Fruit fly (Drosophila melanogaster) S2 (cell line): Measurements from ENCODE around the gene CG1532.
A peak's percentile ranks its signal among the peaks of the same experiment; 100 is the strongest.

ENCODE experiments used
- CG8478 ChIP-seq: fragments of >200 bp; optimal IDR thresholded peaks from 2 replicates; lab custom pipeline; 2018
- CTCF ChIP-seq, 2 experiments: fragments of >200 bp; optimal IDR thresholded peaks; 2 replicates each; lab custom pipeline; 2018

The CG1532 gene

dm6 chrX:21027929-21028575, at the start of gene CG1532:
Gene CG1532, minus strand, starts transcription at chrX:21028361.
- TF ChIP-seq CTCF (optimal IDR thresholded peaks at IDR 0.05; lab: Kevin White, UChicago) = no peak
- TF ChIP-seq CG8478 (lab: Kevin White, UChicago) = no peak

dm6 chrX:21074329-21074708, 46.2 kb upstream of the CG1532 start:
- no peak for TF ChIP-seq CTCF (optimal IDR thresholded peaks at IDR 0.05; lab: Kevin White, UChicago)
- TF ChIP-seq CG8478 (lab: Kevin White, UChicago) = no peak

dm6 chrX:21073641-21074328, 45.6 kb upstream of the CG1532 start:
- no peak for TF ChIP-seq CTCF (optimal IDR thresholded peaks at IDR 0.05; lab: Kevin White, UChicago)
- no peak for TF ChIP-seq CG8478 (lab: Kevin White, UChicago)

- TF ChIP-seq CG8478 (lab: Kevin White, UChicago) = no peak
- TF ChIP-seq CTCF (optimal IDR thresholded peaks at IDR 0.05; lab: Kevin White, UChicago) = no peak
These were observed 44.8 kb upstream of the CG1532 start for dm6 chrX:21072953-21073352.

dm6 chrX:21071693-21072357, 43.7 kb upstream of the CG1532 start:
- TF ChIP-seq CTCF (optimal IDR thresholded peaks at IDR 0.05; lab: Kevin White, UChicago) (no peak), CG8478 (lab: Kevin White, UChicago) (no peak)

dm6 chrX:21067908-21068307, 39.7 kb upstream of the CG1532 start:
- no peak for TF ChIP-seq CG8478 (lab: Kevin White, UChicago)
- TF ChIP-seq CTCF (optimal IDR thresholded peaks at IDR 0.05; lab: Kevin White, UChicago) = no peak

dm6 chrX:21067474-21067873, 39.3 kb upstream of the CG1532 start, which contains the start of gene CG32512:
Gene CG32512, minus strand, starts transcription at chrX:21067540.
- TF ChIP-seq CG8478 (lab: Kevin White, UChicago) (no peak), CTCF (optimal IDR thresholded peaks at IDR 0.05; lab: Kevin White, UChicago) (no peak)

- TF ChIP-seq CTCF (optimal IDR thresholded peaks at IDR 0.05; lab: Kevin White, UChicago) (no peak), CG8478 (lab: Kevin White, UChicago) (no peak)
These were observed 37.6 kb upstream of the CG1532 start for dm6 chrX:21065775-21066174.

- TF ChIP-seq CTCF (optimal IDR thresholded peaks at IDR 0.05; lab: Kevin White, UChicago) = no peak
These were observed 36.8 kb upstream of the CG1532 start for dm6 chrX:21064927-21065326.

- TF ChIP-seq CTCF (optimal IDR thresholded peaks at IDR 0.05; lab: Kevin White, UChicago) = peak; percentile 73 to 84
- TF ChIP-seq CG8478 (lab: Kevin White, UChicago) = no peak
These were observed 32.4 kb upstream of the CG1532 start for dm6 chrX:21060579-21060978.

- no peak for TF ChIP-seq CTCF (optimal IDR thresholded peaks at IDR 0.05; lab: Kevin White, UChicago)
- no peak for TF ChIP-seq CG8478 (lab: Kevin White, UChicago)
These were observed 30.8 kb upstream of the CG1532 start for dm6 chrX:21058991-21059390.

- TF ChIP-seq CG8478 (lab: Kevin White, UChicago) (no peak), CTCF (optimal IDR thresholded peaks at IDR 0.05; lab: Kevin White, UChicago) (peak; percentile 68 to 82)
These were observed 30.3 kb upstream of the CG1532 start for dm6 chrX:21058437-21058836.

dm6 chrX:21056732-21057131, 28.6 kb upstream of the CG1532 start:
- TF ChIP-seq CTCF (optimal IDR thresholded peaks at IDR 0.05; lab: Kevin White, UChicago) (no peak), CG8478 (lab: Kevin White, UChicago) (no peak)

- TF ChIP-seq CG8478 (lab: Kevin White, UChicago) (no peak), CTCF (optimal IDR thresholded peaks at IDR 0.05; lab: Kevin White, UChicago) (no peak)
These were observed 26.9 kb upstream of the CG1532 start for dm6 chrX:21054963-21055480.
